Worm (Caenorhabditis elegans) whole organism, mixed stage, embryonic: Measurements from ENCODE around the gene spi-1.

Experiments
- M03D4.4 ChIP-seq: sonication (generic microtip); optimal IDR thresholded peaks from 2 replicates; lab custom pipeline; 2017; ENCODE audit warnings: mild to moderate bottlenecking, missing genetic modification characterization, missing compliant biosample characterization
- bed-3 ChIP-seq: fragments of 200-800 bp; sonication (Bioruptor generic); optimal IDR thresholded peaks from 3 replicates; lab custom pipeline; 2018; ENCODE audit warnings: mild to moderate bottlenecking, missing genetic modification characterization, moderate library complexity, missing compliant biosample characterization
- blmp-1 ChIP-seq: fragments of 150-350 bp; optimal IDR thresholded peaks from 2 replicates; lab custom pipeline; 2014; ENCODE audit warnings: missing biosample characterization, missing genetic modification characterization
- ceh-83 ChIP-seq: fragments of 200-800 bp; sonication (Bioruptor generic); optimal IDR thresholded peaks from 2 replicates; lab custom pipeline; 2018; ENCODE audit warnings: mild to moderate bottlenecking, missing genetic modification characterization, missing compliant biosample characterization
- cnd-1 ChIP-seq: fragments of 200-800 bp; sonication (Bioruptor generic); optimal IDR thresholded peaks from 2 replicates; lab custom pipeline; 2018; ENCODE audit warnings: mild to moderate bottlenecking, missing genetic modification characterization, missing compliant biosample characterization
- elt-1 ChIP-seq: sonication (generic microtip); optimal IDR thresholded peaks from 2 replicates; lab custom pipeline; 2017; ENCODE audit warnings: missing genetic modification characterization, mild to moderate bottlenecking, missing compliant biosample characterization, antibody characterized with exemption, moderate library complexity, borderline replicate concordance; ENCODE audit not compliant: insufficient read depth
- flh-1 ChIP-seq: fragments of 200-800 bp; sonication (Bioruptor generic); optimal IDR thresholded peaks from 2 replicates; lab custom pipeline; 2018; ENCODE audit warnings: mild to moderate bottlenecking, missing genetic modification characterization, moderate library complexity, missing compliant biosample characterization
- ham-2 ChIP-seq: fragments of 200-800 bp; sonication (Bioruptor generic); optimal IDR thresholded peaks from 2 replicates; lab custom pipeline; 2018; ENCODE audit warnings: mild to moderate bottlenecking, missing genetic modification characterization, missing compliant biosample characterization
- lin-32 ChIP-seq: fragments of 200-800 bp; sonication (Bioruptor generic); optimal IDR thresholded peaks from 2 replicates; lab custom pipeline; 2018; ENCODE audit warnings: mild to moderate bottlenecking, missing genetic modification characterization, missing compliant biosample characterization
- lsy-2 ChIP-seq: fragments of 150-350 bp; optimal IDR thresholded peaks from 2 replicates; lab custom pipeline; 2014; ENCODE audit warnings: missing biosample characterization, missing genetic modification characterization
- mab-5 ChIP-seq: fragments of 150-350 bp; optimal IDR thresholded peaks from 2 replicates; lab custom pipeline; 2014; ENCODE audit warnings: missing biosample characterization, missing genetic modification characterization
- mep-1 ChIP-seq: fragments of 150-350 bp; optimal IDR thresholded peaks from 2 replicates; lab custom pipeline; 2017; ENCODE audit warnings: missing biosample characterization, missing genetic modification reagents, missing genetic modification characterization, inconsistent platforms
- nhr-2 ChIP-seq: fragments of 150-350 bp; optimal IDR thresholded peaks from 2 replicates; lab custom pipeline; 2014; ENCODE audit warnings: missing biosample characterization, missing genetic modification characterization
- nhr-237 ChIP-seq: fragments of 150-350 bp; optimal IDR thresholded peaks from 2 replicates; lab custom pipeline; 2014; ENCODE audit warnings: missing biosample characterization, missing genetic modification characterization
- nhr-28 ChIP-seq: fragments of 150-350 bp; optimal IDR thresholded peaks from 2 replicates; lab custom pipeline; 2014; ENCODE audit warnings: missing biosample characterization, missing genetic modification characterization
- nhr-76 ChIP-seq: sonication (generic microtip); optimal IDR thresholded peaks from 2 replicates; lab custom pipeline; 2017; ENCODE audit warnings: missing biosample characterization, missing genetic modification characterization
- pha-4 ChIP-seq: fragments of 150-350 bp; optimal IDR thresholded peaks from 2 replicates; lab custom pipeline; 2018; ENCODE audit warnings: missing biosample characterization, missing genetic modification reagents, missing genetic modification characterization
- sem-2 ChIP-seq: fragments of 200-800 bp; sonication (Bioruptor generic); optimal IDR thresholded peaks from 2 replicates; lab custom pipeline; 2018; ENCODE audit warnings: mild to moderate bottlenecking, missing genetic modification characterization, missing compliant biosample characterization
- snpc-4 ChIP-seq: fragments of 150-350 bp; optimal IDR thresholded peaks from 2 replicates; lab custom pipeline; 2014; ENCODE audit warnings: missing biosample characterization, missing genetic modification characterization
- sptf-1 ChIP-seq: sonication (generic microtip); optimal IDR thresholded peaks from 2 replicates; lab custom pipeline; 2017; ENCODE audit warnings: mild to moderate bottlenecking, missing genetic modification characterization, moderate library complexity, missing compliant biosample characterization
- tbx-8 ChIP-seq: fragments of 200-800 bp; sonication (Bioruptor generic); optimal IDR thresholded peaks from 2 replicates; lab custom pipeline; 2018; ENCODE audit warnings: mild to moderate bottlenecking, missing genetic modification characterization, moderate library complexity, missing compliant biosample characterization
- zip-8 ChIP-seq: fragments of 150-350 bp; optimal IDR thresholded peaks from 2 replicates; lab custom pipeline; 2014; ENCODE audit warnings: missing biosample characterization, missing genetic modification characterization
- ztf-11 ChIP-seq: fragments of 150-350 bp; optimal IDR thresholded peaks from 2 replicates; lab custom pipeline; 2014; ENCODE audit warnings: missing biosample characterization, missing genetic modification characterization

spi-1 gene

ce11 chrII:7543808-7544207, 47.8 kb downstream of the spi-1 start, which contains the start of gene rol-8:
Gene rol-8 (plus strand): TSS chrII:7544108.
- TF ChIP-seq nhr-76 = no peak
- no peak for TF ChIP-seq ztf-11
- no peak for TF ChIP-seq bed-3
- TF ChIP-seq ceh-83 (GFP tag; lab: Kevin White, UChicago) = no peak
- TF ChIP-seq snpc-4 (tag; lab: Kevin White, UChicago) = no peak
- no peak for TF ChIP-seq lsy-2 (tag; lab: Kevin White, UChicago)
- TF ChIP-seq M03D4.4 (tag; lab: Kevin White, UChicago) = no peak
- TF ChIP-seq nhr-2 = no peak
- TF ChIP-seq nhr-237 (tag; lab: Kevin White, UChicago) = no peak
- no peak for TF ChIP-seq elt-1 (tag; lab: Kevin White, UChicago)
- TF ChIP-seq lin-32 (GFP tag; lab: Kevin White, UChicago) = no peak
- no peak for TF ChIP-seq flh-1 (GFP tag; lab: Kevin White, UChicago)

ce11 chrII:7544782-7545181, 48.7 kb downstream of the spi-1 start:
- no peak for TF ChIP-seq lsy-2 (tag; lab: Kevin White, UChicago)

- TF ChIP-seq nhr-28 (tag; lab: Kevin White, UChicago) = no peak
- TF ChIP-seq nhr-2 = no peak
- no peak for TF ChIP-seq bed-3
- TF ChIP-seq sptf-1 (tag; lab: Kevin White, UChicago) = no peak
- no peak for TF ChIP-seq nhr-237 (tag; lab: Kevin White, UChicago)
- no peak for TF ChIP-seq mab-5 (tag; lab: Kevin White, UChicago)
- TF ChIP-seq tbx-8 (GFP tag; lab: Kevin White, UChicago) = no peak
- no peak for TF ChIP-seq ham-2
- no peak for TF ChIP-seq sem-2 (GFP tag; lab: Kevin White, UChicago)
- TF ChIP-seq blmp-1 (tag; lab: Kevin White, UChicago) = no peak
- no peak for TF ChIP-seq zip-8 (tag; lab: Kevin White, UChicago)
- TF ChIP-seq lin-32 (GFP tag; lab: Kevin White, UChicago) = no peak
- TF ChIP-seq lsy-2 (tag; lab: Kevin White, UChicago) = no peak
- no peak for TF ChIP-seq cnd-1 (tag; lab: Kevin White, UChicago)
- TF ChIP-seq mep-1 (tag; lab: Kevin White, UChicago) = no peak
- no peak for TF ChIP-seq nhr-76
- TF ChIP-seq, all 35 proteins: peak for 0
Observed at ce11 chrII:7545364-7545763, 49.3 kb downstream of the spi-1 start.

DNA sequence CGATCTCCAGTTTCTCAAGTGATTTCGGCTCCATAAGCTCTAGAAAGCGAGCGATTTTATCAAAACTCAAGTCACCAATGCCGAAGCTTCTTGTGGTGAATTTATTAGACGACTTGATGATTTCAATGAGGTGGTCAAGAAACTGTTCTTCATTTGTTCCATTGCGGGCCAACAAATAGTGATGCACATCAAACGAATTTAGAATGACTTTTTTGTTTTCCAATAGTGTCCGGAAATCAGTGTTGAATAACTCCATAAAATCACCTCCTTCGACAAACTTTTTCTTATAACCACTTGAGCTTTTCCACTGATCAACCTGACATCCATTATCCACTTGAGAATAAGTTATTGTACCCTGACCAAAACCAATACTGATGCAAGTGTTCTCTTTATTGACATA, 51.2 kb downstream of the spi-1 start:
- no peak for TF ChIP-seq pha-4 (tag; lab: Kevin White, UChicago)
